Worm (Caenorhabditis elegans) whole organism, mixed stage, embryonic: Measurements from ENCODE around the gene C25E10.8.

Source experiments
- M03D4.4 ChIP-seq: sonication (generic microtip); optimal IDR thresholded peaks from 2 replicates; lab custom pipeline; 2017; ENCODE audit warnings: mild to moderate bottlenecking, missing genetic modification characterization, missing compliant biosample characterization
- bed-3 ChIP-seq: fragments of 200-800 bp; sonication (Bioruptor generic); optimal IDR thresholded peaks from 3 replicates; lab custom pipeline; 2018; ENCODE audit warnings: mild to moderate bottlenecking, missing genetic modification characterization, moderate library complexity, missing compliant biosample characterization
- blmp-1 ChIP-seq: fragments of 150-350 bp; optimal IDR thresholded peaks from 2 replicates; lab custom pipeline; 2014; ENCODE audit warnings: missing biosample characterization, missing genetic modification characterization
- ceh-39 ChIP-seq: fragments of 150-350 bp; optimal IDR thresholded peaks from 2 replicates; lab custom pipeline; 2014; ENCODE audit warnings: missing biosample characterization, missing genetic modification characterization
- ceh-83 ChIP-seq: fragments of 200-800 bp; sonication (Bioruptor generic); optimal IDR thresholded peaks from 2 replicates; lab custom pipeline; 2018; ENCODE audit warnings: mild to moderate bottlenecking, missing genetic modification characterization, missing compliant biosample characterization
- ces-1 ChIP-seq: fragments of 150-350 bp; optimal IDR thresholded peaks from 2 replicates; lab custom pipeline; 2014; ENCODE audit warnings: missing biosample characterization, missing genetic modification reagents, missing genetic modification characterization
- cnd-1 ChIP-seq: fragments of 200-800 bp; sonication (Bioruptor generic); optimal IDR thresholded peaks from 2 replicates; lab custom pipeline; 2018; ENCODE audit warnings: mild to moderate bottlenecking, missing genetic modification characterization, missing compliant biosample characterization
- drap-1 ChIP-seq: fragments of 200-800 bp; sonication (Bioruptor generic); optimal IDR thresholded peaks from 3 replicates; lab custom pipeline; 2018; ENCODE audit warnings: mild to moderate bottlenecking, missing genetic modification characterization, missing compliant biosample characterization
- elt-1 ChIP-seq: sonication (generic microtip); optimal IDR thresholded peaks from 2 replicates; lab custom pipeline; 2017; ENCODE audit warnings: missing genetic modification characterization, mild to moderate bottlenecking, missing compliant biosample characterization, antibody characterized with exemption, moderate library complexity, borderline replicate concordance; ENCODE audit not compliant: insufficient read depth
- elt-3 ChIP-seq: fragments of 150-350 bp; optimal IDR thresholded peaks from 2 replicates; lab custom pipeline; 2014; ENCODE audit warnings: missing biosample characterization, missing genetic modification characterization
- flh-1 ChIP-seq: fragments of 200-800 bp; sonication (Bioruptor generic); optimal IDR thresholded peaks from 2 replicates; lab custom pipeline; 2018; ENCODE audit warnings: mild to moderate bottlenecking, missing genetic modification characterization, moderate library complexity, missing compliant biosample characterization
- ham-2 ChIP-seq: fragments of 200-800 bp; sonication (Bioruptor generic); optimal IDR thresholded peaks from 2 replicates; lab custom pipeline; 2018; ENCODE audit warnings: mild to moderate bottlenecking, missing genetic modification characterization, missing compliant biosample characterization
- hlh-1 ChIP-seq: fragments of 150-350 bp; optimal IDR thresholded peaks from 2 replicates; lab custom pipeline; 2014; ENCODE audit warnings: missing biosample characterization, missing genetic modification reagents, missing genetic modification characterization
- lin-13 ChIP-seq: fragments of 150-350 bp; optimal IDR thresholded peaks from 2 replicates; lab custom pipeline; 2014; ENCODE audit warnings: missing biosample characterization, missing genetic modification characterization
- lin-32 ChIP-seq: fragments of 200-800 bp; sonication (Bioruptor generic); optimal IDR thresholded peaks from 2 replicates; lab custom pipeline; 2018; ENCODE audit warnings: mild to moderate bottlenecking, missing genetic modification characterization, missing compliant biosample characterization
- mab-5 ChIP-seq: fragments of 150-350 bp; optimal IDR thresholded peaks from 2 replicates; lab custom pipeline; 2014; ENCODE audit warnings: missing biosample characterization, missing genetic modification characterization
- mls-2 ChIP-seq: sonication (generic microtip); optimal IDR thresholded peaks from 2 replicates; lab custom pipeline; 2016; ENCODE audit warnings: mild to moderate bottlenecking, missing genetic modification characterization, moderate library complexity, missing compliant biosample characterization
- nhr-12 ChIP-seq: fragments of 150-350 bp; optimal IDR thresholded peaks from 2 replicates; lab custom pipeline; 2014; ENCODE audit warnings: missing biosample characterization, missing genetic modification characterization
- nhr-2 ChIP-seq: fragments of 150-350 bp; optimal IDR thresholded peaks from 2 replicates; lab custom pipeline; 2014; ENCODE audit warnings: missing biosample characterization, missing genetic modification characterization
- nhr-28 ChIP-seq: fragments of 150-350 bp; optimal IDR thresholded peaks from 2 replicates; lab custom pipeline; 2014; ENCODE audit warnings: missing biosample characterization, missing genetic modification characterization
- nhr-76 ChIP-seq: sonication (generic microtip); optimal IDR thresholded peaks from 2 replicates; lab custom pipeline; 2017; ENCODE audit warnings: missing biosample characterization, missing genetic modification characterization
- pha-4 ChIP-seq: fragments of 150-350 bp; optimal IDR thresholded peaks from 2 replicates; lab custom pipeline; 2018; ENCODE audit warnings: missing biosample characterization, missing genetic modification reagents, missing genetic modification characterization
- snpc-4 ChIP-seq: fragments of 150-350 bp; optimal IDR thresholded peaks from 2 replicates; lab custom pipeline; 2014; ENCODE audit warnings: missing biosample characterization, missing genetic modification characterization
- tbx-8 ChIP-seq: fragments of 200-800 bp; sonication (Bioruptor generic); optimal IDR thresholded peaks from 2 replicates; lab custom pipeline; 2018; ENCODE audit warnings: mild to moderate bottlenecking, missing genetic modification characterization, moderate library complexity, missing compliant biosample characterization
- unc-120 ChIP-seq: sonication (generic microtip); optimal IDR thresholded peaks from 2 replicates; lab custom pipeline; 2017; ENCODE audit warnings: missing genetic modification characterization, missing compliant biosample characterization; ENCODE audit not compliant: poor library complexity, severe bottlenecking
- unc-39 ChIP-seq: fragments of 150-350 bp; optimal IDR thresholded peaks from 2 replicates; lab custom pipeline; 2014; ENCODE audit warnings: missing biosample characterization, missing genetic modification characterization
- unc-62 ChIP-seq: fragments of 150-350 bp; optimal IDR thresholded peaks from 2 replicates; lab custom pipeline; 2014; ENCODE audit warnings: missing biosample characterization, missing genetic modification reagents, missing genetic modification characterization
- zip-8 ChIP-seq: fragments of 150-350 bp; optimal IDR thresholded peaks from 2 replicates; lab custom pipeline; 2014; ENCODE audit warnings: missing biosample characterization, missing genetic modification characterization
- ztf-11 ChIP-seq: fragments of 150-350 bp; optimal IDR thresholded peaks from 2 replicates; lab custom pipeline; 2014; ENCODE audit warnings: missing biosample characterization, missing genetic modification characterization

The C25E10.8 gene

DNA sequence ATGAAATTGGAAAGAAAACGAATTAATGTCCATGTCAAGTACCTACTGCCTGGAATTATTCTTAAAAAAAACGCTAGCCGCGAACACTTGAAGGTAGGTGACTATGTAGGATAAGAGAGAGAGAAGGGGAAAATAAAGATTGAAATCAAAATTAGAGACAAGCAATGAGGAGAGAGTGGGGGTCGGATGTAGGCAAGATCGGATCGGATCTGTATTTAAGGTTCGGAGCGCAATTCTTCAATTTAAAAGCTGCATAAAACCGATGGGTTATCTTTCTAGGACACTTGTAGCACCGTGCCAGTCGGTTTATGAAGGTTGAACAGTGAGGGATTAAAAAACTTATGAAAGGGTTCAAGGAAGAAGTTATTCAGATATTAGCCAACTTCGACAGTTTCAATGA lies 9.3 kb upstream of the C25E10.8 start:
- TF ChIP-seq ces-1 (GFP tag; lab: Kevin White, UChicago) (no peak), elt-1 (tag; lab: Kevin White, UChicago) (peak; percentile 64)

DNA sequence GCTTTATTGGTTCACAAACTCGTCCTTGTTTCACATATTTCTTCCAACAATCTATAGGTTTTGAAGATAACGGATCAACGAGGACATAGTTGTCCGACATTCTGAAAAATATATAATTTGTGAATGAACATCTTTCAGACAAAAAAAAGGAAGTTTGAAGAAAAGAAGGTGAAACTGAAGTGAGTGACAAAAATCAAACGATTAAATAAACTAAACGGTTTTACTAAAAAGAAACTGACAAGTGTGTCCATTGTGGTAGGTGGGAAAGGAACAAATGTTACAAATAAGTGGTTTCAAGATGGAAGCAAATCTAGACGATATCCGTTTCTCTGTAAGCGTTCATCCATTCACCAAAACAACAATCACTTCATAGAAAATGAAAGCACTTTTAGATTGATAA lies 8.5 kb upstream of the C25E10.8 start, which contains the start of gene C25E10.12:
Gene C25E10.12 (minus strand): TSS at position 101 of the 400 bp plus-strand sequence.
- no peak for TF ChIP-seq lin-32 (GFP tag; lab: Kevin White, UChicago)
- no peak for TF ChIP-seq ceh-83
- TF ChIP-seq tbx-8, result no peak
- TF ChIP-seq M03D4.4 (tag; lab: Kevin White, UChicago), result no peak
- no peak for TF ChIP-seq elt-1 (tag; lab: Kevin White, UChicago)
- no peak for TF ChIP-seq hlh-1
- TF ChIP-seq drap-1 (GFP tag; lab: Kevin White, UChicago), result no peak
- no peak for TF ChIP-seq flh-1 (GFP tag; lab: Kevin White, UChicago)
- TF ChIP-seq ceh-39 (tag; lab: Kevin White, UChicago), result no peak
- no peak for TF ChIP-seq pha-4
- no peak for TF ChIP-seq ztf-11
- no peak for TF ChIP-seq snpc-4
- TF ChIP-seq unc-62 (GFP tag; lab: Kevin White, UChicago), result no peak
- TF ChIP-seq ces-1 (GFP tag; lab: Kevin White, UChicago), result no peak
- TF ChIP-seq mls-2 (tag; lab: Kevin White, UChicago), result no peak
- no peak for TF ChIP-seq bed-3 (GFP tag; lab: Kevin White, UChicago)

DNA sequence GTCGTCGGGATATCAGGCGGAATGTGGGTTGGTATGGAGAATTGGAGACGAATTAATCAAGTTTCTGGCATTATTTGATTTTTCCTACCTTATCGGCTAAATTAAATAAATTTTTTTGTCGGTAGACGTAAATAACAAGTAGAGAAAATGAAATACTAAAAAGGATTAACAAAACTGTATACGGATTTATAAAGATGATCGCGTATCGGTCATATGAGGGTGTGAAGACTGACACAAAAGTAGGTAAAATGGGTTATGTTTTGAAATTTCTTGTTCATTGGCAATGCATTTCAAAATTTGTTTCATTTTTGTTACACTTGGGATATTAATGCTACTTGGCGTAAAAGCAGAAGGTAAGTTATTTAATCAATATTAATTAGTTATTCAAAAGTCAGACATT lies 5.6 kb upstream of the C25E10.8 start, which contains the start of the genes C25E10.16 and C25E10.13:
Gene C25E10.16 (minus strand): TSS at position 101 of the 400 bp plus-strand sequence.
Gene C25E10.13 (plus strand): TSS at position 256 of the 400 bp plus-strand sequence.
- no peak for TF ChIP-seq M03D4.4 (tag; lab: Kevin White, UChicago)
- no peak for TF ChIP-seq nhr-28
- no peak for TF ChIP-seq ceh-83
- TF ChIP-seq elt-3, result no peak
- TF ChIP-seq nhr-2, result no peak
- no peak for TF ChIP-seq zip-8 (tag; lab: Kevin White, UChicago)
- no peak for TF ChIP-seq nhr-76 (tag; lab: Kevin White, UChicago)
- TF ChIP-seq bed-3 (GFP tag; lab: Kevin White, UChicago), result no peak
- TF ChIP-seq ces-1 (GFP tag; lab: Kevin White, UChicago), result no peak
- TF ChIP-seq ceh-39 (tag; lab: Kevin White, UChicago), result no peak
- TF ChIP-seq drap-1 (GFP tag; lab: Kevin White, UChicago), result no peak
- no peak for TF ChIP-seq flh-1 (GFP tag; lab: Kevin White, UChicago)
- no peak for TF ChIP-seq pha-4
- TF ChIP-seq mab-5 (tag; lab: Kevin White, UChicago), result no peak
- no peak for TF ChIP-seq unc-39 (tag; lab: Kevin White, UChicago)
- no peak for TF ChIP-seq mls-2 (tag; lab: Kevin White, UChicago)
- no peak for TF ChIP-seq lin-32 (GFP tag; lab: Kevin White, UChicago)
- TF ChIP-seq elt-1 (tag; lab: Kevin White, UChicago), result no peak
- no peak for TF ChIP-seq tbx-8

ce11 chrV:9058627-9059026 lies 4.8 kb upstream of the C25E10.8 start, which contains the start of gene C25E10.11:
Gene C25E10.11, minus strand, starts transcription at chrV:9058727.
- TF ChIP-seq hlh-1, result no peak
- TF ChIP-seq nhr-12 (tag; lab: Kevin White, UChicago), result no peak
- TF ChIP-seq unc-39 (tag; lab: Kevin White, UChicago), result no peak
- no peak for TF ChIP-seq elt-1 (tag; lab: Kevin White, UChicago)
- TF ChIP-seq ham-2 (GFP tag; lab: Kevin White, UChicago), result no peak
- TF ChIP-seq cnd-1 (tag; lab: Kevin White, UChicago), result no peak
- no peak for TF ChIP-seq tbx-8
- TF ChIP-seq ceh-83, result no peak
- no peak for TF ChIP-seq mls-2 (tag; lab: Kevin White, UChicago)
- no peak for TF ChIP-seq zip-8 (tag; lab: Kevin White, UChicago)
- no peak for TF ChIP-seq lin-13 (tag; lab: Kevin White, UChicago)
- TF ChIP-seq nhr-76 (tag; lab: Kevin White, UChicago), result no peak
- TF ChIP-seq blmp-1 (tag; lab: Kevin White, UChicago), result no peak
- no peak for TF ChIP-seq snpc-4
- TF ChIP-seq mab-5 (tag; lab: Kevin White, UChicago), result no peak
- no peak for TF ChIP-seq ztf-11

DNA sequence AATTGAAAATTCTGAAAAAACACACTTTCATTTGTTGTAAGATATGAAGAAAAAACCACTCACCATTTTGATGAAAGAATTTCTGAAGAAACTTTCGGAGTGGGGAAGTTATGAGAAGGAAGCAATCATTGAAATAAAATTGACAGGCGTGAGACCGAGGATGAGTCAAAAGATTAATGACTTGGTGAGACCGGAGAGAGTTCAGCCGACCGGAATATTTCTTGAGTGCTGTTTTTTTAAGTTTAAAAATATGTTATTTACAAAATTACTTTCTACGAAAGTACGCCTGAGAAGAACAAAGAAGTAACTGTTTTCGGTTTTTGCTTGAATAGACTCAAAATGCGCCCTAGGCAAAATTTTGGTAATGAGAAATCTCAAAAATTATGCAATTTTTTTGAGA lies 2.4 kb upstream of the C25E10.8 start, which contains the start of gene C25E10.10:
Gene C25E10.10 (minus strand): TSS at position 101 of the 400 bp plus-strand sequence.
- TF ChIP-seq snpc-4 (no peak), unc-120 (no peak), nhr-76 (tag; lab: Kevin White, UChicago) (no peak), cnd-1 (tag; lab: Kevin White, UChicago) (no peak)
